Worm (Caenorhabditis elegans) whole organism, L4 larva: ENCODE results near the gene chil-12.

Source experiments
- T26A8.4 ChIP-seq: fragments of 200-800 bp; sonication (Bioruptor generic); IDR thresholded peaks from 2 replicates; pipeline ENCODE4 v1.3.6; 2022; ENCODE audit warnings: missing genetic modification characterization, missing compliant biosample characterization
- ceh-28 ChIP-seq: fragments of 150-350 bp; optimal IDR thresholded peaks from 2 replicates; lab custom pipeline; 2014; ENCODE audit warnings: missing biosample characterization, missing genetic modification reagents, missing genetic modification characterization
- ceh-44 ChIP-seq: fragments of 200-800 bp; sonication (Bioruptor generic); IDR thresholded peaks from 2 replicates; pipeline ENCODE4 v1.3.6; 2022; ENCODE audit warnings: missing genetic modification reagents, missing genetic modification characterization, missing compliant biosample characterization
- jun-1 ChIP-seq: fragments of 150-350 bp; optimal IDR thresholded peaks from 2 replicates; lab custom pipeline; 2014; ENCODE audit warnings: missing biosample characterization, missing genetic modification reagents, missing genetic modification characterization
- lim-7 ChIP-seq: fragments of 200-800 bp; sonication (Bioruptor generic); IDR thresholded peaks from 2 replicates; pipeline ENCODE4 v1.3.6; 2022; ENCODE audit warnings: missing genetic modification characterization, missing compliant biosample characterization
- mdl-1 ChIP-seq, 2 experiments: fragments of 150-350 bp in 1 of 2; sonication (generic microtip) in 1 of 2; optimal IDR thresholded peaks; 2 replicates each; lab custom pipeline; 2014 to 2017; ENCODE audit warnings: missing biosample characterization in 2 of 2, missing genetic modification characterization in 2 of 2
- mep-1 ChIP-seq: fragments of 150-350 bp; sonication (generic microtip); optimal IDR thresholded peaks from 3 replicates; lab custom pipeline; 2014; ENCODE audit warnings: missing biosample characterization, missing genetic modification characterization
- nhr-10 ChIP-seq: fragments of 150-350 bp; optimal IDR thresholded peaks from 2 replicates; lab custom pipeline; 2014; ENCODE audit warnings: missing biosample characterization, missing genetic modification characterization
- nhr-11 ChIP-seq: fragments of 150-350 bp; optimal IDR thresholded peaks from 2 replicates; lab custom pipeline; 2014; ENCODE audit warnings: missing biosample characterization, missing genetic modification characterization
- zfp-3 ChIP-seq: fragments of 200-800 bp; sonication (Bioruptor generic); conservative IDR thresholded peaks from 2 replicates; pipeline ENCODE4 v1.3.6; 2022; ENCODE audit warnings: missing genetic modification reagents, missing genetic modification characterization, missing compliant biosample characterization
- ztf-11 ChIP-seq: fragments of 150-350 bp; optimal IDR thresholded peaks from 2 replicates; lab custom pipeline; 2014; ENCODE audit warnings: missing biosample characterization, missing genetic modification characterization

- TF ChIP-seq mep-1 (tag; lab: Kevin White, UChicago): no peak
- no peak for TF ChIP-seq ceh-28 (tag; lab: Kevin White, UChicago)
- no peak for TF ChIP-seq nhr-10 (tag; lab: Kevin White, UChicago)
- TF ChIP-seq mdl-1 (tag; optimal IDR thresholded peaks at IDR 0.05; lab: Kevin White, UChicago): no peak
- no peak for TF ChIP-seq lim-7 (GFP tag; lab: Robert Waterston, UW)
- TF ChIP-seq T26A8.4 (GFP tag; lab: Robert Waterston, UW): no peak
- no peak for TF ChIP-seq zfp-3 (GFP tag; lab: Robert Waterston, UW)
- TF ChIP-seq nhr-11 (tag; lab: Kevin White, UChicago): no peak
- TF ChIP-seq ztf-11 (tag; lab: Kevin White, UChicago): no peak
- TF ChIP-seq jun-1: no peak
- TF ChIP-seq ceh-44 (GFP tag; lab: Robert Waterston, UW): no peak
These were observed 26.0 kb downstream of the chil-12 start, which contains the start of gene T10H4.13 for ce11 chrV:15267405-15267804.
